Fruit fly (Drosophila melanogaster) whole organism, embryonic: Measurements from ENCODE around the gene Cyp309a1.
A peak's percentile ranks its signal among the peaks of the same experiment; 100 is the strongest.

Source experiments
- Atf-2 ChIP-seq: fragments of 200-800 bp; sonication (Bioruptor generic); optimal IDR thresholded peaks from 2 replicates; lab custom pipeline; 2016; ENCODE audit warnings: missing biosample characterization, missing genetic modification characterization
- Awh ChIP-seq: fragments of 200-800 bp; sonication (Bioruptor generic); IDR thresholded peaks from 2 replicates; pipeline ENCODE4, ENCODE4 v1.3.6; 2022; ENCODE audit warnings: missing biosample characterization, missing genetic modification characterization
- Blimp-1 ChIP-seq: fragments of 200-800 bp; sonication (Bioruptor generic); optimal IDR thresholded peaks from 3 replicates; lab custom pipeline; 2018; ENCODE audit warnings: missing biosample characterization, missing genetic modification characterization, mild to moderate bottlenecking, moderate library complexity, missing genetic modification reagents
- CG10366 ChIP-seq: fragments of 200-800 bp; sonication (Bioruptor generic); IDR thresholded peaks from 2 replicates; pipeline ENCODE4 v1.3.6; 2022; ENCODE audit warnings: missing biosample characterization, missing genetic modification characterization
- CG11398 ChIP-seq: fragments of 200-800 bp; sonication (Bioruptor generic); optimal IDR thresholded peaks from 2 replicates; lab custom pipeline; 2016; ENCODE audit warnings: missing biosample characterization, missing genetic modification characterization
- CG11560 ChIP-seq: fragments of 200-800 bp; sonication (Bioruptor generic); IDR thresholded peaks from 3 replicates; pipeline ENCODE4 v1.3.6; 2022; ENCODE audit warnings: missing biosample characterization, missing genetic modification characterization
- CG12299 ChIP-seq: fragments of 200-800 bp; sonication (Bioruptor generic); optimal IDR thresholded peaks from 2 replicates; lab custom pipeline; 2018; ENCODE audit warnings: missing biosample characterization, mild to moderate bottlenecking, missing genetic modification characterization
- CG12942 ChIP-seq: fragments of 200-800 bp; sonication (Bioruptor generic); optimal IDR thresholded peaks from 3 replicates; lab custom pipeline; 2016; ENCODE audit warnings: missing biosample characterization, missing genetic modification characterization
- CG15269 ChIP-seq: fragments of 200-800 bp; sonication (Bioruptor generic); optimal IDR thresholded peaks from 2 replicates; lab custom pipeline; 2018; ENCODE audit warnings: missing biosample characterization, mild to moderate bottlenecking, missing genetic modification characterization, moderate library complexity
- CG17186 ChIP-seq: fragments of 200-800 bp; sonication (Bioruptor generic); optimal IDR thresholded peaks from 3 replicates; lab custom pipeline; 2017; ENCODE audit warnings: missing biosample characterization, missing genetic modification reagents, missing genetic modification characterization
- CG17359 ChIP-seq: fragments of 200-800 bp; sonication (Bioruptor generic); optimal IDR thresholded peaks from 3 replicates; lab custom pipeline; 2018; ENCODE audit warnings: missing biosample characterization, mild to moderate bottlenecking, missing genetic modification characterization, moderate library complexity
- CG17568 ChIP-seq: fragments of 200-800 bp; sonication (Bioruptor generic); optimal IDR thresholded peaks from 2 replicates; lab custom pipeline; 2018; ENCODE audit warnings: missing biosample characterization, mild to moderate bottlenecking, missing genetic modification characterization, moderate library complexity
- CG18476 ChIP-seq: fragments of 200-800 bp; sonication (Bioruptor generic); optimal IDR thresholded peaks from 2 replicates; lab custom pipeline; 2016; ENCODE audit warnings: missing biosample characterization, mild to moderate bottlenecking, missing genetic modification characterization
- CG2120 ChIP-seq: fragments of 200-800 bp; sonication (Bioruptor generic); optimal IDR thresholded peaks from 3 replicates; lab custom pipeline; 2016; ENCODE audit warnings: missing biosample characterization, missing genetic modification characterization
- CG2202 ChIP-seq: fragments of 200-800 bp; sonication (Bioruptor generic); optimal IDR thresholded peaks from 2 replicates; lab custom pipeline; 2018; ENCODE audit warnings: missing biosample characterization, mild to moderate bottlenecking, missing genetic modification characterization
- CG2678 ChIP-seq: fragments of 200-800 bp; sonication (Bioruptor generic); optimal IDR thresholded peaks from 3 replicates; lab custom pipeline; 2019; ENCODE audit warnings: missing biosample characterization, mild to moderate bottlenecking, missing genetic modification characterization, moderate library complexity
- CG3065 ChIP-seq: fragments of 200-800 bp; sonication (Bioruptor generic); optimal IDR thresholded peaks from 2 replicates; lab custom pipeline; 2016; ENCODE audit warnings: missing biosample characterization, missing genetic modification characterization
- CG32532 ChIP-seq: fragments of 200-800 bp; sonication (Bioruptor generic); IDR thresholded peaks from 2 replicates; pipeline ENCODE4 v1.3.6; 2022; ENCODE audit warnings: missing biosample characterization, missing genetic modification characterization
- CG4424 ChIP-seq: fragments of 200-800 bp; sonication (Bioruptor generic); optimal IDR thresholded peaks from 3 replicates; lab custom pipeline; 2016; ENCODE audit warnings: missing biosample characterization, missing genetic modification characterization
- CG7745 ChIP-seq: fragments of 200-800 bp; sonication (Bioruptor generic); optimal IDR thresholded peaks from 2 replicates; lab custom pipeline; 2018; ENCODE audit warnings: missing biosample characterization, mild to moderate bottlenecking, missing genetic modification characterization, moderate library complexity
- CG8089 ChIP-seq: fragments of 200-800 bp; sonication (Bioruptor generic); optimal IDR thresholded peaks from 3 replicates; lab custom pipeline; 2016; ENCODE audit warnings: missing biosample characterization, missing genetic modification characterization
- CG8944 ChIP-seq: fragments of 200-800 bp; sonication (Bioruptor generic); optimal IDR thresholded peaks from 3 replicates; lab custom pipeline; 2016; ENCODE audit warnings: missing biosample characterization, missing genetic modification characterization
- CkIIα-i1 ChIP-seq: fragments of 200-800 bp; sonication (Bioruptor generic); IDR thresholded peaks from 2 replicates; pipeline ENCODE4 v1.3.6; 2022; ENCODE audit warnings: missing biosample characterization, missing genetic modification characterization
- D ChIP-seq, 2 experiments: fragments of 200-800 bp in 1 of 2; fragments of >200 bp in 1 of 2; sonication (Bioruptor generic) in 1 of 2; optimal IDR thresholded peaks; 2 replicates in 1 of 2; 3 replicates in 1 of 2; lab custom pipeline; 2017; ENCODE audit warnings: mild to moderate bottlenecking in 1 of 2, missing biosample characterization in 1 of 2, missing genetic modification characterization in 1 of 2, missing genetic modification reagents in 1 of 2
- Doc3 ChIP-seq: fragments of 200-800 bp; sonication (Bioruptor generic); IDR thresholded peaks from 3 replicates; pipeline ENCODE4 v1.3.6; 2022; ENCODE audit warnings: missing biosample characterization, missing genetic modification characterization; ENCODE audit not compliant: partially characterized antibody
- Gsc ChIP-seq: fragments of 200-800 bp; sonication (Bioruptor generic); IDR thresholded peaks from 2 replicates; pipeline ENCODE4 v1.3.6; 2022; ENCODE audit warnings: missing biosample characterization, missing genetic modification characterization
- HLHmδ ChIP-seq: fragments of 200-800 bp; sonication (Bioruptor generic); optimal IDR thresholded peaks from 2 replicates; lab custom pipeline; 2018; ENCODE audit warnings: missing biosample characterization, mild to moderate bottlenecking, missing genetic modification characterization, moderate library complexity
- Hr51 ChIP-seq, 2 experiments: fragments of 200-800 bp; sonication (Bioruptor generic); optimal IDR thresholded peaks; 2 replicates in 1 of 2; 3 replicates in 1 of 2; lab custom pipeline; 2016 to 2018; ENCODE audit warnings: missing biosample characterization in 2 of 2, missing genetic modification characterization in 2 of 2, mild to moderate bottlenecking in 1 of 2, moderate library complexity in 1 of 2
- Meics ChIP-seq: fragments of 200-800 bp; sonication (Bioruptor generic); optimal IDR thresholded peaks from 2 replicates; lab custom pipeline; 2017; ENCODE audit warnings: missing biosample characterization, mild to moderate bottlenecking, missing genetic modification characterization
- YL-1 ChIP-seq: fragments of 200-800 bp; sonication (Bioruptor generic); optimal IDR thresholded peaks from 3 replicates; lab custom pipeline; 2017; ENCODE audit warnings: missing biosample characterization, mild to moderate bottlenecking, missing genetic modification characterization
- al ChIP-seq: fragments of 200-800 bp; sonication (Bioruptor generic); IDR thresholded peaks from 2 replicates; pipeline ENCODE4 v1.3.6; 2022; ENCODE audit warnings: missing biosample characterization, missing genetic modification characterization
- amos ChIP-seq: fragments of 200-800 bp; sonication (Bioruptor generic); IDR thresholded peaks from 2 replicates; pipeline ENCODE4 v1.3.6; 2022; ENCODE audit warnings: missing biosample characterization, missing genetic modification characterization; ENCODE audit not compliant: partially characterized antibody
- cato ChIP-seq: fragments of 200-800 bp; sonication (Bioruptor generic); optimal IDR thresholded peaks from 2 replicates; lab custom pipeline; 2016; ENCODE audit warnings: missing biosample characterization, missing genetic modification characterization, borderline replicate concordance
- caup ChIP-seq: fragments of 200-800 bp; sonication (Bioruptor generic); optimal IDR thresholded peaks from 3 replicates; lab custom pipeline; 2017; ENCODE audit warnings: missing biosample characterization, mild to moderate bottlenecking, missing genetic modification characterization, moderate library complexity; ENCODE audit not compliant: severe bottlenecking
- croc ChIP-seq: fragments of 200-800 bp; sonication (Bioruptor generic); conservative IDR thresholded peaks from 3 replicates; pipeline ENCODE4 v1.3.6; 2022; ENCODE audit warnings: missing biosample characterization, missing genetic modification characterization
- dati ChIP-seq: fragments of 200-800 bp; sonication (Bioruptor generic); IDR thresholded peaks from 2 replicates; pipeline ENCODE4 v1.3.6; 2022; ENCODE audit warnings: missing biosample characterization, missing genetic modification characterization
- dmrt11E ChIP-seq: fragments of 200-800 bp; sonication (Bioruptor generic); optimal IDR thresholded peaks from 3 replicates; lab custom pipeline; 2018; ENCODE audit warnings: missing biosample characterization, mild to moderate bottlenecking, missing genetic modification characterization, moderate library complexity
- eve ChIP-seq, 2 experiments: fragments of >200 bp; optimal IDR thresholded peaks; 2 replicates each; lab custom pipeline; 2017; ENCODE audit warnings: missing biosample characterization in 2 of 2, missing genetic modification characterization in 2 of 2
- fd102C ChIP-seq: fragments of 200-800 bp; sonication (Bioruptor generic); optimal IDR thresholded peaks from 2 replicates; lab custom pipeline; 2018; ENCODE audit warnings: missing biosample characterization, mild to moderate bottlenecking, missing genetic modification characterization, moderate library complexity
- fd3F ChIP-seq: fragments of 200-800 bp; sonication (Bioruptor generic); optimal IDR thresholded peaks from 2 replicates; lab custom pipeline; 2018; ENCODE audit warnings: missing biosample characterization, mild to moderate bottlenecking, missing genetic modification characterization, moderate library complexity
- odd ChIP-seq: fragments of 200-800 bp; sonication (Bioruptor generic); optimal IDR thresholded peaks from 2 replicates; lab custom pipeline; 2017; ENCODE audit warnings: missing biosample characterization, mild to moderate bottlenecking, missing genetic modification characterization
- pan ChIP-seq, 4 experiments: fragments of >200 bp in 3 of 4; fragments of 200-800 bp in 1 of 4; sonication (Bioruptor generic) in 1 of 4; optimal IDR thresholded peaks in 3 of 4; IDR thresholded peaks in 1 of 4; 2 replicates each; pipeline versions ENCODE4 v1.3.6 to Lab custom; 2017 to 2022; ENCODE audit warnings: missing biosample characterization in 2 of 4, missing genetic modification characterization in 2 of 4, mixed read lengths in 1 of 4
- phol ChIP-seq: fragments of 200-800 bp; sonication (Bioruptor generic); optimal IDR thresholded peaks from 3 replicates; lab custom pipeline; 2018; ENCODE audit warnings: missing biosample characterization, mild to moderate bottlenecking, missing genetic modification characterization, moderate library complexity
- ranshi ChIP-seq: fragments of 200-800 bp; sonication (Bioruptor generic); IDR thresholded peaks from 2 replicates; pipeline ENCODE4 v1.3.6; 2022; ENCODE audit warnings: missing biosample characterization, missing genetic modification characterization
- seq ChIP-seq: fragments of 200-800 bp; sonication (Bioruptor generic); IDR thresholded peaks from 2 replicates; pipeline ENCODE4 v1.3.6; 2022; ENCODE audit warnings: missing biosample characterization, missing genetic modification characterization
- tgo ChIP-seq: fragments of 200-800 bp; sonication (Bioruptor generic); IDR thresholded peaks from 3 replicates; pipeline ENCODE4 v1.3.6; 2022; ENCODE audit warnings: missing biosample characterization, missing genetic modification characterization
- usp ChIP-seq: fragments of >200 bp; optimal IDR thresholded peaks from 2 replicates; lab custom pipeline; 2017; ENCODE audit warnings: missing biosample characterization, missing genetic modification characterization
- vfl ChIP-seq: fragments of 200-800 bp; sonication (Bioruptor generic); optimal IDR thresholded peaks from 2 replicates; lab custom pipeline; 2016; ENCODE audit warnings: missing biosample characterization, missing genetic modification characterization
- zen ChIP-seq: fragments of 200-800 bp; sonication (Bioruptor generic); optimal IDR thresholded peaks from 3 replicates; lab custom pipeline; 2018; ENCODE audit warnings: missing biosample characterization, mild to moderate bottlenecking, missing genetic modification characterization, moderate library complexity

Gene Cyp309a1

dm6 chr2L:2579669-2580351 lies 15.2 kb upstream of the Cyp309a1 start, which contains the start of the genes ND-B17.2 and Arpc5 (continued):
- no peak for TF ChIP-seq CG2678
- TF ChIP-seq Atf-2 (GFP tag; lab: Kevin White, UChicago) = peak; percentile 8
- no peak for TF ChIP-seq tgo (GFP tag; lab: Robert Waterston, UW)
- TF ChIP-seq CG2202 (tag; lab: Kevin White, UChicago) = no peak
- no peak for TF ChIP-seq amos (GFP tag; lab: Robert Waterston, UW)
- no peak for TF ChIP-seq Blimp-1 (GFP tag; lab: Kevin White, UChicago)
- no peak for TF ChIP-seq CG12299
- peak; percentile 18 for TF ChIP-seq CG4424 (GFP tag; lab: Kevin White, UChicago)
- TF ChIP-seq zen (tag; lab: Kevin White, UChicago) = peak; percentile 39
- TF ChIP-seq CG8944 (GFP tag; lab: Kevin White, UChicago) = no peak
- no peak for TF ChIP-seq CG17359
- no peak for TF ChIP-seq Meics (GFP tag; lab: Kevin White, UChicago)
- TF ChIP-seq CG11560 (tag; lab: Robert Waterston, UW) = no peak
- TF ChIP-seq CkIIα-i1 (GFP tag; lab: Robert Waterston, UW) = no peak
- no peak for TF ChIP-seq CG7745 (tag; lab: Kevin White, UChicago)
- no peak for TF ChIP-seq CG8089 (GFP tag; lab: Kevin White, UChicago)
- TF ChIP-seq CG2120 = peak; percentile 22
- TF ChIP-seq fd3F (GFP tag; lab: Kevin White, UChicago) = no peak
- TF ChIP-seq CG18476 (GFP tag; lab: Kevin White, UChicago) = peak; percentile 6
- TF ChIP-seq CG3065 (GFP tag; lab: Kevin White, UChicago) = no peak
- no peak for TF ChIP-seq CG32532
- TF ChIP-seq seq (GFP tag; lab: Robert Waterston, UW) = no peak
- TF ChIP-seq Gsc (GFP tag; lab: Robert Waterston, UW) = no peak
- no peak for TF ChIP-seq CG12942 (GFP tag; lab: Kevin White, UChicago)
- no peak for TF ChIP-seq cato (GFP tag; lab: Kevin White, UChicago)
- no peak for TF ChIP-seq Awh (GFP tag; lab: Robert Waterston, UW)
- no peak for TF ChIP-seq pan (optimal IDR thresholded peaks at IDR 0.05; lab: Kevin White, UChicago)
- TF ChIP-seq pan (GFP tag; optimal IDR thresholded peaks at IDR 0.05 in 1 of 2, IDR thresholded peaks at IDR 0.05 in 1 of 2) = no peak
- no peak for TF ChIP-seq Doc3 (GFP tag; lab: Robert Waterston, UW)
- TF ChIP-seq odd = no peak
- TF ChIP-seq Hr51 (GFP tag; optimal IDR thresholded peaks at IDR 0.05; lab: Kevin White, UChicago) = no peak
- TF ChIP-seq usp (GFP tag; lab: Kevin White, UChicago) = no peak
- peak; percentile 73 for TF ChIP-seq YL-1
- TF ChIP-seq phol (tag; lab: Kevin White, UChicago) = peak; percentile 51
- TF ChIP-seq CG15269 (tag; lab: Kevin White, UChicago) = no peak
- no peak for TF ChIP-seq CG17568
- no peak for TF ChIP-seq dati
- TF ChIP-seq caup (GFP tag; lab: Kevin White, UChicago) = no peak
- TF ChIP-seq CG11398 (GFP tag; lab: Kevin White, UChicago) = no peak
- no peak for TF ChIP-seq fd102C
- peak; percentile 16 for TF ChIP-seq dmrt11E (tag; lab: Kevin White, UChicago)
- TF ChIP-seq CG10366 (GFP tag; lab: Robert Waterston, UW) = no peak
- TF ChIP-seq al (GFP tag; lab: Robert Waterston, UW) = no peak
- TF ChIP-seq CG17186 (GFP tag; lab: Kevin White, UChicago) = peak; percentile 70
- no peak for TF ChIP-seq eve (GFP tag; optimal IDR thresholded peaks at IDR 0.05; lab: Kevin White, UChicago)
- TF ChIP-seq ranshi (GFP tag; lab: Robert Waterston, UW) = no peak
- TF ChIP-seq croc = no peak
- TF ChIP-seq HLHmδ (GFP tag; lab: Kevin White, UChicago) = no peak
- no peak for TF ChIP-seq D (optimal IDR thresholded peaks at IDR 0.05; lab: Kevin White, UChicago)
- no peak for TF ChIP-seq D (GFP tag; optimal IDR thresholded peaks at IDR 0.05; lab: Kevin White, UChicago)
- TF ChIP-seq vfl (GFP tag; lab: Kevin White, UChicago) = no peak
